Worm (Caenorhabditis elegans) whole organism, early embryonic: ENCODE results near the gene ufbp-1.

ENCODE experiments used
- ama-1 ChIP-seq: fragments of 150-350 bp; optimal IDR thresholded peaks from 2 replicates; lab custom pipeline; 2014
- ceh-13 ChIP-seq: fragments of 200-800 bp; sonication (Bioruptor generic); optimal IDR thresholded peaks from 2 replicates; lab custom pipeline; 2018; ENCODE audit warnings: mild to moderate bottlenecking, missing genetic modification characterization, missing compliant biosample characterization
- ets-7 ChIP-seq: sonication (generic microtip); optimal IDR thresholded peaks from 2 replicates; lab custom pipeline; 2016; ENCODE audit warnings: missing genotype, missing genetic modification characterization, missing compliant biosample characterization
- hmg-4 ChIP-seq: fragments of 200-800 bp; sonication (Bioruptor generic); optimal IDR thresholded peaks from 2 replicates; lab custom pipeline; 2018; ENCODE audit warnings: mild to moderate bottlenecking, missing genetic modification characterization, missing compliant biosample characterization
- pes-1 ChIP-seq: fragments of 200-800 bp; sonication (Bioruptor generic); IDR thresholded peaks from 2 replicates; pipeline ENCODE4 v1.3.6; 2022; ENCODE audit warnings: missing genetic modification reagents, missing genetic modification characterization, missing compliant biosample characterization
- tra-4 ChIP-seq: sonication (generic microtip); optimal IDR thresholded peaks from 2 replicates; lab custom pipeline; 2017; ENCODE audit warnings: missing genetic modification characterization, missing compliant biosample characterization

ce11 chrIII:8457605-8458004 is 14.2 kb upstream of the ufbp-1 start:
- TF ChIP-seq hmg-4 (GFP tag; lab: Kevin White, UChicago) (no peak), ama-1 (lab: Kevin White, UChicago) (no peak), tra-4 (no peak), ets-7 (tag; lab: Kevin White, UChicago) (no peak), ceh-13 (GFP tag; lab: Kevin White, UChicago) (no peak), pes-1 (GFP tag; lab: Robert Waterston, UW) (no peak)
